Worm (Caenorhabditis elegans) whole organism, L4 larva: ENCODE data around the gene W02H5.19.

Experiments
- F10B5.3 ChIP-seq: sonication (generic microtip); optimal IDR thresholded peaks from 2 replicates; lab custom pipeline; 2016; ENCODE audit warnings: mild to moderate bottlenecking, missing genetic modification characterization, missing compliant biosample characterization
- F37D6.2 ChIP-seq: sonication (generic microtip); optimal IDR thresholded peaks from 2 replicates; lab custom pipeline; 2016; ENCODE audit warnings: mild to moderate bottlenecking, missing genetic modification characterization, missing compliant biosample characterization
- F44E2.7 ChIP-seq: fragments of 200-800 bp; sonication (Bioruptor generic); IDR thresholded peaks from 2 replicates; pipeline ENCODE4 v2.1.2; 2022; ENCODE audit warnings: missing genetic modification characterization, missing compliant biosample characterization
- R02D3.7 ChIP-seq: fragments of 150-350 bp; sonication (generic microtip); optimal IDR thresholded peaks from 3 replicates; lab custom pipeline; 2014; ENCODE audit warnings: missing biosample characterization, missing genetic modification characterization
- T26A8.4 ChIP-seq: fragments of 200-800 bp; sonication (Bioruptor generic); IDR thresholded peaks from 2 replicates; pipeline ENCODE4 v1.3.6; 2022; ENCODE audit warnings: missing genetic modification characterization, missing compliant biosample characterization
- Y48G9A.11 ChIP-seq: fragments of 200-800 bp; sonication (Bioruptor generic); IDR thresholded peaks from 2 replicates; pipeline ENCODE4 v1.3.6; 2022; ENCODE audit warnings: missing genetic modification reagents, missing genetic modification characterization, missing compliant biosample characterization
- Y75B8A.6 ChIP-seq: fragments of 200-800 bp; sonication (Bioruptor generic); IDR thresholded peaks from 2 replicates; pipeline ENCODE4 v1.3.6; 2022; ENCODE audit warnings: missing genetic modification reagents, missing genetic modification characterization, missing compliant biosample characterization
- ZK337.2 ChIP-seq: fragments of 200-800 bp; sonication (Bioruptor generic); IDR thresholded peaks from 2 replicates; pipeline ENCODE4 v1.3.6; 2022; ENCODE audit warnings: missing genetic modification reagents, missing genetic modification characterization, missing compliant biosample characterization
- ZK546.5 ChIP-seq, 2 experiments: sonication (generic microtip); optimal IDR thresholded peaks; 2 replicates each; lab custom pipeline; 2017; ENCODE audit warnings: missing biosample characterization in 2 of 2, missing genetic modification characterization in 2 of 2
- aly-2 ChIP-seq: sonication (generic microtip); optimal IDR thresholded peaks from 2 replicates; lab custom pipeline; 2018; ENCODE audit warnings: missing biosample characterization, missing genetic modification characterization
- ama-1 ChIP-seq: fragments of 150-350 bp; optimal IDR thresholded peaks from 2 replicates; lab custom pipeline; 2014; ENCODE audit warnings: inconsistent platforms, mixed read lengths
- ceh-20 ChIP-seq: fragments of 200-800 bp; sonication (Bioruptor generic); IDR thresholded peaks from 2 replicates; pipeline ENCODE4 v1.3.6; 2022; ENCODE audit warnings: missing genetic modification reagents, missing genetic modification characterization, missing compliant biosample characterization
- ceh-32 ChIP-seq: sonication (generic microtip); optimal IDR thresholded peaks from 2 replicates; lab custom pipeline; 2016; ENCODE audit warnings: mild to moderate bottlenecking, missing genetic modification characterization, missing compliant biosample characterization; ENCODE audit not compliant: poor library complexity
- ceh-62 ChIP-seq: sonication (generic microtip); optimal IDR thresholded peaks from 2 replicates; lab custom pipeline; 2017; ENCODE audit warnings: missing biosample characterization, missing genetic modification characterization
- ctbp-1 ChIP-seq: fragments of 200-800 bp; sonication (Bioruptor generic); IDR thresholded peaks from 2 replicates; pipeline ENCODE4 v1.3.6; 2022; ENCODE audit warnings: missing genetic modification reagents, missing genetic modification characterization, missing compliant biosample characterization
- daf-12 ChIP-seq: fragments of 150-350 bp; optimal IDR thresholded peaks from 2 replicates; lab custom pipeline; 2014; ENCODE audit warnings: missing biosample characterization, missing genetic modification reagents, missing genetic modification characterization
- daf-19 ChIP-seq: fragments of 200-800 bp; sonication (Bioruptor generic); conservative IDR thresholded peaks from 2 replicates; pipeline ENCODE4 v1.3.6; 2022; ENCODE audit warnings: missing genetic modification characterization, missing compliant biosample characterization
- daf-8 ChIP-seq: fragments of 200-800 bp; sonication (Bioruptor generic); IDR thresholded peaks from 2 replicates; pipeline ENCODE4 v1.3.6; 2022; ENCODE audit warnings: missing genetic modification characterization, missing compliant biosample characterization
- dmd-8 ChIP-seq: fragments of 200-800 bp; sonication (Bioruptor generic); IDR thresholded peaks from 2 replicates; pipeline ENCODE4 v1.3.6; 2022; ENCODE audit warnings: missing genetic modification characterization, missing compliant biosample characterization
- dpl-1 ChIP-seq: fragments of 150-350 bp; optimal IDR thresholded peaks from 2 replicates; lab custom pipeline; 2014; ENCODE audit warnings: missing biosample characterization, missing genetic modification reagents, missing genetic modification characterization
- dve-1 ChIP-seq: sonication (generic microtip); optimal IDR thresholded peaks from 2 replicates; lab custom pipeline; 2017; ENCODE audit warnings: antibody characterized with exemption, mild to moderate bottlenecking, missing genetic modification characterization, missing compliant biosample characterization; ENCODE audit not compliant: insufficient read depth
- egl-27 ChIP-seq: sonication (generic microtip); optimal IDR thresholded peaks from 3 replicates; lab custom pipeline; 2017; ENCODE audit warnings: missing biosample characterization, missing genetic modification reagents, missing genetic modification characterization
- fos-1 ChIP-seq: fragments of 150-350 bp; optimal IDR thresholded peaks from 2 replicates; lab custom pipeline; 2014; ENCODE audit warnings: missing biosample characterization, missing genetic modification characterization
- hif-1 ChIP-seq, 2 experiments: sonication (generic microtip); optimal IDR thresholded peaks; 2 replicates each; lab custom pipeline; 2016 to 2017; ENCODE audit warnings: missing compliant biosample characterization in 2 of 2, missing genetic modification characterization in 2 of 2, missing genetic modification reagents in 2 of 2, missing genotype in 2 of 2, mild to moderate bottlenecking in 1 of 2
- jun-1 ChIP-seq: fragments of 150-350 bp; optimal IDR thresholded peaks from 2 replicates; lab custom pipeline; 2014; ENCODE audit warnings: missing biosample characterization, missing genetic modification reagents, missing genetic modification characterization
- lin-1 ChIP-seq: fragments of 200-800 bp; sonication (Bioruptor generic); IDR thresholded peaks from 2 replicates; pipeline ENCODE4 v1.3.6; 2022; ENCODE audit warnings: missing genetic modification reagents, missing genetic modification characterization, missing compliant biosample characterization
- lsy-2 ChIP-seq, 2 experiments: fragments of 150-350 bp in 1 of 2; sonication (generic microtip) in 1 of 2; optimal IDR thresholded peaks; 2 replicates each; lab custom pipeline; 2014 to 2017; ENCODE audit warnings: missing biosample characterization in 2 of 2, missing genetic modification characterization in 2 of 2
- mdl-1 ChIP-seq, 2 experiments: fragments of 150-350 bp in 1 of 2; sonication (generic microtip) in 1 of 2; optimal IDR thresholded peaks; 2 replicates each; lab custom pipeline; 2014 to 2017; ENCODE audit warnings: missing biosample characterization in 2 of 2, missing genetic modification characterization in 2 of 2
- mes-2 ChIP-seq: sonication (generic microtip); optimal IDR thresholded peaks from 2 replicates; lab custom pipeline; 2016; ENCODE audit warnings: missing genotype, mild to moderate bottlenecking, missing genetic modification characterization, missing compliant biosample characterization; ENCODE audit not compliant: poor library complexity, severe bottlenecking
- mxl-2 ChIP-seq: fragments of 200-800 bp; sonication (Bioruptor generic); conservative IDR thresholded peaks from 2 replicates; pipeline ENCODE4 v1.3.6; 2022; ENCODE audit warnings: missing genetic modification reagents, missing genetic modification characterization, missing compliant biosample characterization
- mxl-3 ChIP-seq: fragments of 200-800 bp; sonication (Bioruptor generic); optimal IDR thresholded peaks from 2 replicates; lab custom pipeline; 2018; ENCODE audit warnings: mild to moderate bottlenecking, missing genetic modification characterization, missing compliant biosample characterization
- nhr-10 ChIP-seq: fragments of 150-350 bp; optimal IDR thresholded peaks from 2 replicates; lab custom pipeline; 2014; ENCODE audit warnings: missing biosample characterization, missing genetic modification characterization
- nhr-102 ChIP-seq: sonication (generic microtip); optimal IDR thresholded peaks from 2 replicates; lab custom pipeline; 2016; ENCODE audit warnings: mild to moderate bottlenecking, missing genetic modification characterization, moderate library complexity, missing compliant biosample characterization
- nhr-11 ChIP-seq: fragments of 150-350 bp; optimal IDR thresholded peaks from 2 replicates; lab custom pipeline; 2014; ENCODE audit warnings: missing biosample characterization, missing genetic modification characterization
- nhr-111 ChIP-seq: fragments of 200-800 bp; sonication (Bioruptor generic); optimal IDR thresholded peaks from 2 replicates; lab custom pipeline; 2018; ENCODE audit warnings: mild to moderate bottlenecking, missing genetic modification characterization, missing compliant biosample characterization
- nhr-41 ChIP-seq: fragments of 200-800 bp; sonication (Bioruptor generic); IDR thresholded peaks from 2 replicates; pipeline ENCODE4 v1.3.6; 2022; ENCODE audit warnings: missing genetic modification reagents, missing genetic modification characterization, missing compliant biosample characterization
- nhr-6 ChIP-seq: fragments of 150-350 bp; optimal IDR thresholded peaks from 2 replicates; lab custom pipeline; 2014; ENCODE audit warnings: missing biosample characterization, missing genetic modification characterization
- nhr-76 ChIP-seq: fragments of 150-350 bp; optimal IDR thresholded peaks from 2 replicates; lab custom pipeline; 2014; ENCODE audit warnings: missing biosample characterization, missing genetic modification characterization
- pqm-1 ChIP-seq: sonication (generic microtip); optimal IDR thresholded peaks from 2 replicates; lab custom pipeline; 2017; ENCODE audit warnings: missing biosample characterization, missing genetic modification characterization
- rbr-2 ChIP-seq: sonication (generic microtip); optimal IDR thresholded peaks from 2 replicates; lab custom pipeline; 2016; ENCODE audit warnings: missing genotype, missing genetic modification characterization, missing compliant biosample characterization
- sdz-12 ChIP-seq: fragments of 200-800 bp; sonication (Bioruptor generic); optimal IDR thresholded peaks from 2 replicates; lab custom pipeline; 2018; ENCODE audit warnings: mild to moderate bottlenecking, missing genetic modification characterization, missing compliant biosample characterization
- skn-1 ChIP-seq: fragments of 150-350 bp; optimal IDR thresholded peaks from 2 replicates; lab custom pipeline; 2014; ENCODE audit warnings: missing biosample characterization, missing genetic modification characterization
- snpc-1.2 ChIP-seq: fragments of 200-800 bp; sonication (Bioruptor generic); IDR thresholded peaks from 2 replicates; pipeline ENCODE4 v1.3.6; 2022; ENCODE audit warnings: missing genetic modification reagents, missing genetic modification characterization, missing compliant biosample characterization
- snpc-4 ChIP-seq: fragments of 150-350 bp; optimal IDR thresholded peaks from 2 replicates; lab custom pipeline; 2014; ENCODE audit warnings: missing biosample characterization, missing genetic modification characterization
- spr-1 ChIP-seq: sonication (generic microtip); optimal IDR thresholded peaks from 2 replicates; lab custom pipeline; 2016; ENCODE audit warnings: mild to moderate bottlenecking, missing genetic modification characterization, missing compliant biosample characterization
- spr-3 ChIP-seq: fragments of 200-800 bp; sonication (Bioruptor generic); optimal IDR thresholded peaks from 2 replicates; lab custom pipeline; 2018; ENCODE audit warnings: mild to moderate bottlenecking, missing genetic modification characterization, missing compliant biosample characterization
- tag-97 ChIP-seq: fragments of 200-800 bp; sonication (Bioruptor generic); IDR thresholded peaks from 2 replicates; pipeline ENCODE4 v1.3.6; 2022; ENCODE audit warnings: missing genetic modification characterization, missing compliant biosample characterization
- tra-1 ChIP-seq: fragments of 200-800 bp; sonication (Bioruptor generic); IDR thresholded peaks from 2 replicates; pipeline ENCODE4 v1.3.6; 2022; ENCODE audit warnings: missing genetic modification reagents, missing genetic modification characterization, missing compliant biosample characterization
- zag-1 ChIP-seq: fragments of 150-350 bp; optimal IDR thresholded peaks from 2 replicates; lab custom pipeline; 2014; ENCODE audit warnings: missing biosample characterization, missing genetic modification characterization
- zfp-2 ChIP-seq: sonication (generic microtip); optimal IDR thresholded peaks from 2 replicates; lab custom pipeline; 2016; ENCODE audit warnings: mild to moderate bottlenecking, missing genetic modification characterization, missing compliant biosample characterization
- zip-2 ChIP-seq: fragments of 150-350 bp; optimal IDR thresholded peaks from 2 replicates; lab custom pipeline; 2014; ENCODE audit warnings: missing biosample characterization, missing genetic modification characterization
- ztf-7 ChIP-seq: fragments of 150-350 bp; optimal IDR thresholded peaks from 2 replicates; lab custom pipeline; 2014; ENCODE audit warnings: missing biosample characterization, missing genetic modification characterization

Gene W02H5.19

DNA sequence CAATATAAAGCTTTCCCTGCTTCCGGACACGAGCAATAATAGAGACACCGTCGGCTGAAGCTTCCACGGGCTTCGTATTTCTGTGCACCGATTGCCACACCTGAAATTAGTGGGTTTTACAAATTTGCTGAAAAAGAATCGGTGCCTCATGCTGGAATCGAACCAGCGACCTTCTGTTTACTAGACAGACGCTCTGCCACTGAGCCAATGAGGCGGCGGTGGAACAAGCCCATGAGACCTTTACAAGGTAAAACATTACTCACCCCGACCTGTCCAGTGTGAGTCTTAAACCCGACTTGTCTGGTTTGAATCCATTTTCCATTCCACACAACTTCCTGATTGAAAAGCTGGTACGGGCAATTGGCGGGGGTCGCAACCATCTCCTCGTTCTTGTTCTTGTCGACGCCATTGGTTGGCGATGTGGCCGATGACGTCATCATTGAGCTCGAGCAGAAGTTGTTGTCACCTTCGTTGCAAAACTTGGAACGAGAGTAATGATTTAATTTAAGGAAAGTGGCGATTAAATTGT is 25.9 kb downstream of the W02H5.19 start, which contains the start of gene ndx-2:
Gene ndx-2, minus strand, starts transcription at position 479 of the 529 bp plus-strand sequence.
- no peak for TF ChIP-seq F10B5.3 (tag; lab: Kevin White, UChicago)
- TF ChIP-seq nhr-76 (tag; lab: Kevin White, UChicago): no peak
- no peak for TF ChIP-seq dpl-1 (GFP tag; lab: Kevin White, UChicago)
- TF ChIP-seq rbr-2 (tag; lab: Kevin White, UChicago): peak; percentile 9
- TF ChIP-seq jun-1 (tag; lab: Kevin White, UChicago): no peak
- no peak for TF ChIP-seq pqm-1
- no peak for TF ChIP-seq egl-27 (tag; lab: Kevin White, UChicago)
- peak; percentile 10 for TF ChIP-seq dve-1 (tag; lab: Kevin White, UChicago)
- no peak for TF ChIP-seq snpc-4
- no peak for TF ChIP-seq ZK337.2 (GFP tag; lab: Robert Waterston, UW)
- no peak for TF ChIP-seq ama-1 (lab: Kevin White, UChicago)
- no peak for TF ChIP-seq R02D3.7
- TF ChIP-seq Y75B8A.6 (GFP tag; lab: Robert Waterston, UW): no peak
- peak; percentile 45; the same call in 1 of the 2 replicates for TF ChIP-seq tra-1 (GFP tag; lab: Robert Waterston, UW)
- peak; percentile 65; the same call in 1 of the 2 replicates for TF ChIP-seq nhr-41 (GFP tag; lab: Robert Waterston, UW)
- no peak for TF ChIP-seq tag-97 (GFP tag; lab: Robert Waterston, UW)
- no peak for TF ChIP-seq spr-1
- TF ChIP-seq ceh-32 (tag; lab: Kevin White, UChicago): no peak
- no peak for TF ChIP-seq zip-2
- TF ChIP-seq F44E2.7 (GFP tag; lab: Robert Waterston, UW): peak; percentile 69; the same call in 1 of the 2 replicates
- no peak for TF ChIP-seq hif-1 (tag; optimal IDR thresholded peaks at IDR 0.05; lab: Kevin White, UChicago)
- TF ChIP-seq dmd-8 (GFP tag; lab: Robert Waterston, UW): peak; percentile 79; the same call in 1 of the 2 replicates
- no peak for TF ChIP-seq spr-3
- TF ChIP-seq mes-2: peak; percentile 70
- no peak for TF ChIP-seq nhr-11 (tag; lab: Kevin White, UChicago)
- no peak for TF ChIP-seq daf-19 (GFP tag; lab: Robert Waterston, UW)
- TF ChIP-seq nhr-111 (GFP tag; lab: Kevin White, UChicago): peak; percentile 82
- TF ChIP-seq skn-1 (tag; lab: Kevin White, UChicago): no peak
- TF ChIP-seq ceh-62 (tag; lab: Kevin White, UChicago): no peak
- no peak for TF ChIP-seq lsy-2 (tag; optimal IDR thresholded peaks at IDR 0.05; lab: Kevin White, UChicago)
- peak; percentile 17; the same call in 1 of the 2 replicates for TF ChIP-seq lin-1 (GFP tag; lab: Robert Waterston, UW)
- TF ChIP-seq mdl-1 (tag; optimal IDR thresholded peaks at IDR 0.05; lab: Kevin White, UChicago): no peak
- TF ChIP-seq aly-2 (tag; lab: Kevin White, UChicago): no peak
- no peak for TF ChIP-seq ceh-20 (GFP tag; lab: Robert Waterston, UW)
- 0 out of 2 replicates have a peak, but pooled peaks have one; percentile 20 for TF ChIP-seq mxl-2 (GFP tag; lab: Robert Waterston, UW)
- TF ChIP-seq snpc-1.2 (GFP tag; lab: Robert Waterston, UW): peak; percentile 79
- TF ChIP-seq T26A8.4 (GFP tag; lab: Robert Waterston, UW): peak; percentile 48
- no peak for TF ChIP-seq nhr-10 (tag; lab: Kevin White, UChicago)
- TF ChIP-seq sdz-12 (GFP tag; lab: Kevin White, UChicago): no peak
- TF ChIP-seq F37D6.2: no peak
- peak; percentile 17 for TF ChIP-seq mxl-3 (GFP tag; lab: Kevin White, UChicago)
- no peak for TF ChIP-seq daf-12 (tag; lab: Kevin White, UChicago)
- TF ChIP-seq nhr-102 (tag; lab: Kevin White, UChicago): peak; percentile 8
- no peak for TF ChIP-seq zfp-2 (tag; lab: Kevin White, UChicago)
- no peak for TF ChIP-seq nhr-6 (tag; lab: Kevin White, UChicago)
- TF ChIP-seq ctbp-1 (GFP tag; lab: Robert Waterston, UW): peak; percentile 66
- TF ChIP-seq fos-1: no peak
- TF ChIP-seq zag-1 (tag; lab: Kevin White, UChicago): no peak
- TF ChIP-seq daf-8 (GFP tag; lab: Robert Waterston, UW): no peak
- no peak for TF ChIP-seq ZK546.5 (tag; optimal IDR thresholded peaks at IDR 0.05; lab: Kevin White, UChicago)
- peak; percentile 72 for TF ChIP-seq Y48G9A.11
- no peak for TF ChIP-seq ztf-7 (tag; lab: Kevin White, UChicago)
